Fruit fly (Drosophila melanogaster) whole organism, adult: Measurements from ENCODE around the gene Karl.

ENCODE experiments used
- CG11617 ChIP-seq: fragments of 200-800 bp; sonication (Bioruptor generic); optimal IDR thresholded peaks from 2 replicates; lab custom pipeline; 2017; ENCODE audit warnings: mild to moderate bottlenecking, missing biosample characterization, missing genetic modification reagents, missing genetic modification characterization
- CG12768 ChIP-seq: fragments of 200-800 bp; sonication (Bioruptor generic); optimal IDR thresholded peaks from 2 replicates; lab custom pipeline; 2017; ENCODE audit warnings: missing biosample characterization, missing genetic modification characterization, mild to moderate bottlenecking, moderate library complexity, missing genetic modification reagents
- CG14711 ChIP-seq: fragments of 200-800 bp; sonication (Bioruptor generic); optimal IDR thresholded peaks from 2 replicates; lab custom pipeline; 2018; ENCODE audit warnings: missing biosample characterization, mild to moderate bottlenecking, missing genetic modification characterization, moderate library complexity
- CG1620 ChIP-seq: fragments of 200-800 bp; sonication (Bioruptor generic); optimal IDR thresholded peaks from 2 replicates; lab custom pipeline; 2016; ENCODE audit warnings: missing biosample characterization, missing genetic modification characterization
- CG33017 ChIP-seq: fragments of 200-800 bp; sonication (Bioruptor generic); optimal IDR thresholded peaks from 2 replicates; lab custom pipeline; 2018; ENCODE audit warnings: missing biosample characterization, mild to moderate bottlenecking, missing genetic modification characterization, moderate library complexity
- CG5204 ChIP-seq: fragments of 200-800 bp; sonication (Bioruptor generic); optimal IDR thresholded peaks from 2 replicates; lab custom pipeline; 2016; ENCODE audit warnings: missing biosample characterization, missing genetic modification characterization
- CG7045 ChIP-seq: fragments of 200-800 bp; sonication (Bioruptor generic); optimal IDR thresholded peaks from 2 replicates; lab custom pipeline; 2017; ENCODE audit warnings: missing biosample characterization, mild to moderate bottlenecking, missing genetic modification characterization
- CG7101 ChIP-seq: fragments of 200-800 bp; sonication (Bioruptor generic); optimal IDR thresholded peaks from 2 replicates; lab custom pipeline; 2018; ENCODE audit warnings: missing biosample characterization, mild to moderate bottlenecking, missing genetic modification characterization, moderate library complexity
- Clk ChIP-seq: fragments of 200-800 bp; sonication (Bioruptor generic); optimal IDR thresholded peaks from 2 replicates; lab custom pipeline; 2017; ENCODE audit warnings: missing biosample characterization, missing genetic modification characterization
- Crg-1 ChIP-seq: fragments of 200-800 bp; sonication (Bioruptor generic); optimal IDR thresholded peaks from 2 replicates; lab custom pipeline; 2016; ENCODE audit warnings: missing biosample characterization, missing genetic modification characterization
- Hr96 ChIP-seq: fragments of 200-800 bp; sonication (Bioruptor generic); optimal IDR thresholded peaks from 2 replicates; lab custom pipeline; 2016; ENCODE audit warnings: missing biosample characterization, missing genetic modification characterization
- Mnt ChIP-seq: fragments of 200-800 bp; sonication (Bioruptor generic); optimal IDR thresholded peaks from 2 replicates; lab custom pipeline; 2016; ENCODE audit warnings: missing biosample characterization, mild to moderate bottlenecking, missing genetic modification characterization
- bab1 ChIP-seq: fragments of 200-800 bp; sonication (Bioruptor generic); optimal IDR thresholded peaks from 3 replicates; lab custom pipeline; 2019; ENCODE audit warnings: missing biosample characterization, mild to moderate bottlenecking, missing genetic modification characterization, moderate library complexity
- cic ChIP-seq: fragments of 200-800 bp; sonication (Bioruptor generic); optimal IDR thresholded peaks from 2 replicates; lab custom pipeline; 2017; ENCODE audit warnings: missing biosample characterization, mild to moderate bottlenecking, missing genetic modification characterization, moderate library complexity
- cnc ChIP-seq, 2 experiments: fragments of >200 bp; optimal IDR thresholded peaks; 2 replicates each; lab custom pipeline; 2017
- kay ChIP-seq: fragments of 200-800 bp; sonication (Bioruptor generic); peaks from one replicate; lab custom pipeline; 2016; ENCODE audit warnings: missing biosample characterization, missing genetic modification characterization, borderline replicate concordance
- ovo ChIP-seq: fragments of 200-800 bp; sonication (Bioruptor generic); optimal IDR thresholded peaks from 2 replicates; lab custom pipeline; 2016; ENCODE audit warnings: missing biosample characterization, missing genetic modification characterization
- pad ChIP-seq: fragments of 200-800 bp; sonication (Bioruptor generic); optimal IDR thresholded peaks from 3 replicates; lab custom pipeline; 2017; ENCODE audit warnings: missing biosample characterization, missing genetic modification characterization, mild to moderate bottlenecking, moderate library complexity, missing genetic modification reagents
- tj ChIP-seq: fragments of 200-800 bp; sonication (Bioruptor generic); optimal IDR thresholded peaks from 3 replicates; lab custom pipeline; 2017; ENCODE audit warnings: missing biosample characterization, mild to moderate bottlenecking, missing genetic modification characterization, moderate library complexity
- toe ChIP-seq: fragments of 200-800 bp; sonication (Bioruptor generic); optimal IDR thresholded peaks from 2 replicates; lab custom pipeline; 2016; ENCODE audit warnings: missing biosample characterization, missing genetic modification characterization

Gene Karl

dm6 chrX:11818767-11819089, 31.5 kb downstream of the Karl start:
- TF ChIP-seq CG14711 (tag; lab: Kevin White, UChicago) (no peak), tj (GFP tag; lab: Kevin White, UChicago) (peak; percentile 10)

dm6 chrX:11819241-11819862, 32.2 kb downstream of the Karl start:
- no peak for TF ChIP-seq Crg-1 (GFP tag; lab: Kevin White, UChicago)
- TF ChIP-seq pad (GFP tag; lab: Kevin White, UChicago) = no peak
- peak; percentile 47 for TF ChIP-seq cic
- TF ChIP-seq CG33017 (tag; lab: Kevin White, UChicago) = peak; percentile 53
- TF ChIP-seq CG14711 (tag; lab: Kevin White, UChicago) = peak; percentile 62
- TF ChIP-seq kay = peak; percentile 49
- peak; percentile 35 for TF ChIP-seq Mnt (GFP tag; lab: Kevin White, UChicago)
- TF ChIP-seq CG7045 (GFP tag; lab: Kevin White, UChicago) = peak; percentile 6
- peak; percentile 15 for TF ChIP-seq ovo (GFP tag; lab: Kevin White, UChicago)
- TF ChIP-seq CG7101 (tag; lab: Kevin White, UChicago) = peak; percentile 32
- TF ChIP-seq CG12768 = peak; percentile 3
- no peak for TF ChIP-seq toe

- TF ChIP-seq bab1 (GFP tag; lab: Kevin White, UChicago) = peak; percentile 78
- TF ChIP-seq pad (GFP tag; lab: Kevin White, UChicago) = peak; percentile 92
- peak; percentile 77 for TF ChIP-seq CG14711 (tag; lab: Kevin White, UChicago)
- peak; percentile 84 for TF ChIP-seq Hr96 (GFP tag; lab: Kevin White, UChicago)
- peak; percentile 83 for TF ChIP-seq kay
- TF ChIP-seq CG5204 (GFP tag; lab: Kevin White, UChicago) = peak; percentile 77
- no peak for TF ChIP-seq cnc (optimal IDR thresholded peaks at IDR 0.05; lab: Kevin White, UChicago)
- peak; percentile 64 for TF ChIP-seq Clk (GFP tag; lab: Kevin White, UChicago)
- peak; percentile 80 for TF ChIP-seq toe
- TF ChIP-seq CG7101 (tag; lab: Kevin White, UChicago) = peak; percentile 91
- TF ChIP-seq ovo (GFP tag; lab: Kevin White, UChicago) = peak; percentile 79
- TF ChIP-seq tj (GFP tag; lab: Kevin White, UChicago) = peak; percentile 80
- TF ChIP-seq CG7045 (GFP tag; lab: Kevin White, UChicago) = peak; percentile 78
- TF ChIP-seq Mnt (GFP tag; lab: Kevin White, UChicago) = peak; percentile 70
- TF ChIP-seq CG33017 (tag; lab: Kevin White, UChicago) = peak; percentile 78
- TF ChIP-seq cic = peak; percentile 67
- TF ChIP-seq Crg-1 (GFP tag; lab: Kevin White, UChicago) = peak; percentile 54
- TF ChIP-seq CG12768 = peak; percentile 72
- TF ChIP-seq CG11617 (GFP tag; lab: Kevin White, UChicago) = peak; percentile 87
- TF ChIP-seq CG1620 (GFP tag; lab: Kevin White, UChicago) = peak; percentile 78
Observed at dm6 chrX:11820284-11821075, 33.3 kb downstream of the Karl start.

DNA sequence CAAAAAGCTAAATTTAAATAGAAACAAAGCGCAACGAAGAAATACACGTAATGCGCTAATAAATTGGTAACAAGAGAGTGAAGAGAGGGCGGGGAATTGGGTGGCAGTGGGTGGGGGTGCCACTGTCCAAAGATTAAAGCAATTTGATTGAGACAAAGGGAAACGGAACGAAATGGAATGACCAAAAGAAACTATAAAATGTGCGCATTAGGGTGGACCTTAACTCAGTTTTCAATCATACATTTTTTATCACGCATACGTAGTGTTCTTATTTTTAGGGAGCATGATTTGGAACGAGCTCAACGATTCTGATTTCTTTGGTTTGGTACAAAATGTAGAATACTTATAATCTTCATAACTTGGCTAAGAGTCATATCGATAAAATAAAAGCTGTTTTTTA, 34.8 kb downstream of the Karl start:
- TF ChIP-seq bab1 (GFP tag; lab: Kevin White, UChicago) = peak; percentile 32
- no peak for TF ChIP-seq CG33017 (tag; lab: Kevin White, UChicago)
- TF ChIP-seq cnc (optimal IDR thresholded peaks at IDR 0.05; lab: Kevin White, UChicago) = no peak
- no peak for TF ChIP-seq CG5204 (GFP tag; lab: Kevin White, UChicago)
- TF ChIP-seq CG7101 (tag; lab: Kevin White, UChicago) = peak; percentile 65
- TF ChIP-seq Clk (GFP tag; lab: Kevin White, UChicago) = no peak
- no peak for TF ChIP-seq kay
- no peak for TF ChIP-seq Crg-1 (GFP tag; lab: Kevin White, UChicago)
- TF ChIP-seq CG7045 (GFP tag; lab: Kevin White, UChicago) = peak; percentile 1
- TF ChIP-seq CG11617 (GFP tag; lab: Kevin White, UChicago) = peak; percentile 19
- TF ChIP-seq tj (GFP tag; lab: Kevin White, UChicago) = no peak
- TF ChIP-seq pad (GFP tag; lab: Kevin White, UChicago) = no peak
- TF ChIP-seq Hr96 (GFP tag; lab: Kevin White, UChicago) = peak; percentile 28
- TF ChIP-seq CG12768 = peak; percentile 61
- TF ChIP-seq CG1620 (GFP tag; lab: Kevin White, UChicago) = no peak
- no peak for TF ChIP-seq Mnt (GFP tag; lab: Kevin White, UChicago)
- TF ChIP-seq CG14711 (tag; lab: Kevin White, UChicago) = peak; percentile 27
- peak; percentile 20 for TF ChIP-seq cic
- TF ChIP-seq toe = no peak
- no peak for TF ChIP-seq ovo (GFP tag; lab: Kevin White, UChicago)

- TF ChIP-seq CG12768 (peak; percentile 54), CG1620 (GFP tag; lab: Kevin White, UChicago) (peak; percentile 4), toe (no peak), Crg-1 (GFP tag; lab: Kevin White, UChicago) (no peak), CG14711 (tag; lab: Kevin White, UChicago) (peak; percentile 4), CG7045 (GFP tag; lab: Kevin White, UChicago) (peak; percentile 9), cic (peak; percentile 38), bab1 (GFP tag; lab: Kevin White, UChicago) (peak; percentile 67), CG11617 (GFP tag; lab: Kevin White, UChicago) (peak; percentile 47), Mnt (GFP tag; lab: Kevin White, UChicago) (no peak), CG5204 (GFP tag; lab: Kevin White, UChicago) (no peak), CG7101 (tag; lab: Kevin White, UChicago) (peak; percentile 66), kay (no peak), cnc (optimal IDR thresholded peaks at IDR 0.05; lab: Kevin White, UChicago) (no peak), tj (GFP tag; lab: Kevin White, UChicago) (peak; percentile 28), ovo (GFP tag; lab: Kevin White, UChicago) (no peak), pad (GFP tag; lab: Kevin White, UChicago) (no peak), CG33017 (tag; lab: Kevin White, UChicago) (no peak), Hr96 (GFP tag; lab: Kevin White, UChicago) (no peak), Clk (GFP tag; lab: Kevin White, UChicago) (no peak)
Observed at dm6 chrX:11823003-11823402, 35.8 kb downstream of the Karl start.
